Worm (Caenorhabditis elegans) whole organism, L3 larva: ENCODE data around the gene ttll-11.

Source experiments
- R02D3.7 ChIP-seq: fragments of 150-350 bp; optimal IDR thresholded peaks from 2 replicates; lab custom pipeline; 2014; ENCODE audit warnings: missing biosample characterization, missing genetic modification characterization
- ZK546.5 ChIP-seq: sonication (generic microtip); optimal IDR thresholded peaks from 2 replicates; lab custom pipeline; 2017; ENCODE audit warnings: missing biosample characterization, missing genetic modification characterization
- aly-2 ChIP-seq: fragments of 150-350 bp; optimal IDR thresholded peaks from 2 replicates; lab custom pipeline; 2014; ENCODE audit warnings: missing biosample characterization, missing genetic modification characterization
- ama-1 ChIP-seq: fragments of 150-350 bp; optimal IDR thresholded peaks from 2 replicates; lab custom pipeline; 2018
- ceh-16 ChIP-seq: sonication (generic microtip); optimal IDR thresholded peaks from 2 replicates; lab custom pipeline; 2017; ENCODE audit warnings: missing biosample characterization, missing genetic modification characterization
- ceh-28 ChIP-seq: fragments of 150-350 bp; optimal IDR thresholded peaks from 2 replicates; lab custom pipeline; 2014; ENCODE audit warnings: missing biosample characterization, missing genetic modification reagents, missing genetic modification characterization
- ceh-82 ChIP-seq: fragments of 150-350 bp; optimal IDR thresholded peaks from 2 replicates; lab custom pipeline; 2014; ENCODE audit warnings: missing biosample characterization, missing genetic modification characterization
- ceh-9 ChIP-seq: sonication (generic microtip); optimal IDR thresholded peaks from 2 replicates; lab custom pipeline; 2018; ENCODE audit warnings: missing biosample characterization, missing genetic modification characterization
- daf-12 ChIP-seq: fragments of 150-350 bp; optimal IDR thresholded peaks from 2 replicates; lab custom pipeline; 2014; ENCODE audit warnings: missing biosample characterization, missing genetic modification reagents, missing genetic modification characterization
- egl-27 ChIP-seq: sonication (generic microtip); optimal IDR thresholded peaks from 4 replicates; lab custom pipeline; 2017; ENCODE audit warnings: missing biosample characterization, missing genetic modification reagents, missing genetic modification characterization
- egl-5 ChIP-seq: fragments of 150-350 bp; optimal IDR thresholded peaks from 2 replicates; lab custom pipeline; 2017; ENCODE audit warnings: missing biosample characterization, missing genetic modification reagents, missing genetic modification characterization, inconsistent platforms
- elt-1 ChIP-seq: fragments of 150-350 bp; optimal IDR thresholded peaks from 2 replicates; lab custom pipeline; 2014; ENCODE audit warnings: missing biosample characterization, missing genetic modification characterization
- elt-2 ChIP-seq: sonication (generic microtip); optimal IDR thresholded peaks from 2 replicates; lab custom pipeline; 2016; ENCODE audit warnings: missing genetic modification reagents, mild to moderate bottlenecking, missing genetic modification characterization, missing compliant biosample characterization
- elt-3 ChIP-seq, 3 experiments: fragments of 150-350 bp in 1 of 3; sonication (generic microtip) in 2 of 3; optimal IDR thresholded peaks; 2 replicates in 2 of 3; 4 replicates in 1 of 3; lab custom pipeline; 2014 to 2017; ENCODE audit warnings: missing biosample characterization in 3 of 3, missing genetic modification characterization in 3 of 3
- eor-1 ChIP-seq, 2 experiments: fragments of 150-350 bp; optimal IDR thresholded peaks; 2 replicates each; lab custom pipeline; 2014 to 2018; ENCODE audit warnings: missing biosample characterization in 2 of 2, missing genetic modification characterization in 2 of 2
- fkh-10 ChIP-seq: sonication (generic microtip); optimal IDR thresholded peaks from 2 replicates; lab custom pipeline; 2017; ENCODE audit warnings: missing biosample characterization, missing genetic modification reagents, missing genetic modification characterization
- fkh-2 ChIP-seq: fragments of 150-350 bp; optimal IDR thresholded peaks from 2 replicates; lab custom pipeline; 2014; ENCODE audit warnings: missing biosample characterization, missing genetic modification reagents, missing genetic modification characterization
- fos-1 ChIP-seq: fragments of 150-350 bp; optimal IDR thresholded peaks from 2 replicates; lab custom pipeline; 2014; ENCODE audit warnings: missing biosample characterization, missing genetic modification characterization
- hmg-11 ChIP-seq: sonication (generic microtip); optimal IDR thresholded peaks from 2 replicates; lab custom pipeline; 2016; ENCODE audit warnings: missing genetic modification characterization, missing compliant biosample characterization
- jun-1 ChIP-seq: fragments of 150-350 bp; optimal IDR thresholded peaks from 2 replicates; lab custom pipeline; 2014; ENCODE audit warnings: missing biosample characterization, missing genetic modification reagents, missing genetic modification characterization
- lin-15B ChIP-seq: fragments of 150-350 bp; optimal IDR thresholded peaks from 2 replicates; lab custom pipeline; 2014; ENCODE audit warnings: missing biosample characterization, missing genetic modification characterization
- lin-39 ChIP-seq: fragments of 150-350 bp; optimal IDR thresholded peaks from 2 replicates; lab custom pipeline; 2018; ENCODE audit warnings: missing biosample characterization, missing genetic modification reagents, missing genetic modification characterization
- lsy-12 ChIP-seq: sonication (generic microtip); optimal IDR thresholded peaks from 2 replicates; lab custom pipeline; 2016; ENCODE audit warnings: mild to moderate bottlenecking, missing genetic modification characterization, missing compliant biosample characterization
- mdl-1 ChIP-seq: fragments of 150-350 bp; optimal IDR thresholded peaks from 2 replicates; lab custom pipeline; 2014; ENCODE audit warnings: missing biosample characterization, missing genetic modification characterization
- mml-1 ChIP-seq: fragments of 150-350 bp; sonication (generic microtip); optimal IDR thresholded peaks from 3 replicates; lab custom pipeline; 2014; ENCODE audit warnings: missing biosample characterization, missing genetic modification characterization
- nfya-1 ChIP-seq: sonication (generic microtip); optimal IDR thresholded peaks from 2 replicates; lab custom pipeline; 2017; ENCODE audit warnings: missing genetic modification characterization, mild to moderate bottlenecking, missing compliant biosample characterization, antibody characterized with exemption, moderate library complexity; ENCODE audit not compliant: insufficient read depth
- nhr-11 ChIP-seq: fragments of 150-350 bp; optimal IDR thresholded peaks from 2 replicates; lab custom pipeline; 2014; ENCODE audit warnings: missing biosample characterization, missing genetic modification characterization
- nhr-12 ChIP-seq: fragments of 150-350 bp; optimal IDR thresholded peaks from 2 replicates; lab custom pipeline; 2014; ENCODE audit warnings: missing biosample characterization, missing genetic modification characterization
- nhr-23 ChIP-seq: fragments of 150-350 bp; optimal IDR thresholded peaks from 2 replicates; lab custom pipeline; 2014; ENCODE audit warnings: missing biosample characterization, missing genetic modification reagents, missing genetic modification characterization
- nhr-237 ChIP-seq: fragments of 150-350 bp; optimal IDR thresholded peaks from 2 replicates; lab custom pipeline; 2014; ENCODE audit warnings: missing biosample characterization, missing genetic modification characterization
- nhr-25 ChIP-seq: sonication (generic microtip); optimal IDR thresholded peaks from 2 replicates; lab custom pipeline; 2017; ENCODE audit warnings: missing biosample characterization, missing genetic modification characterization
- nhr-28 ChIP-seq: fragments of 150-350 bp; optimal IDR thresholded peaks from 2 replicates; lab custom pipeline; 2014; ENCODE audit warnings: missing biosample characterization, missing genetic modification characterization
- nhr-43 ChIP-seq: sonication (generic microtip); optimal IDR thresholded peaks from 2 replicates; lab custom pipeline; 2016; ENCODE audit warnings: mild to moderate bottlenecking, missing genetic modification characterization, missing compliant biosample characterization; ENCODE audit not compliant: poor library complexity, severe bottlenecking
- nhr-67 ChIP-seq: fragments of 150-350 bp; optimal IDR thresholded peaks from 2 replicates; lab custom pipeline; 2014; ENCODE audit warnings: missing biosample characterization, missing genetic modification characterization
- nhr-76 ChIP-seq: fragments of 150-350 bp; sonication (generic microtip); optimal IDR thresholded peaks from 5 replicates; lab custom pipeline; 2014; ENCODE audit warnings: missing biosample characterization, missing genetic modification characterization
- nhr-77 ChIP-seq: fragments of 150-350 bp; optimal IDR thresholded peaks from 2 replicates; lab custom pipeline; 2014; ENCODE audit warnings: missing biosample characterization, missing genetic modification characterization
- pha-4 ChIP-seq: fragments of 150-350 bp; optimal IDR thresholded peaks from 2 replicates; lab custom pipeline; 2014; ENCODE audit warnings: missing biosample characterization, missing genetic modification reagents, missing genetic modification characterization
- pqm-1 ChIP-seq: fragments of 150-350 bp; optimal IDR thresholded peaks from 2 replicates; lab custom pipeline; 2017; ENCODE audit warnings: missing biosample characterization, missing genetic modification characterization, inconsistent platforms
- sea-2 ChIP-seq: fragments of 150-350 bp; sonication (generic microtip); optimal IDR thresholded peaks from 4 replicates; lab custom pipeline; 2014; ENCODE audit warnings: missing biosample characterization, missing genetic modification reagents, missing genetic modification characterization
- skn-1 ChIP-seq: fragments of 150-350 bp; optimal IDR thresholded peaks from 2 replicates; lab custom pipeline; 2014; ENCODE audit warnings: missing biosample characterization, missing genetic modification characterization
- snpc-4 ChIP-seq: fragments of 150-350 bp; optimal IDR thresholded peaks from 2 replicates; lab custom pipeline; 2014; ENCODE audit warnings: missing biosample characterization, missing genetic modification characterization
- tbx-2 ChIP-seq: sonication (generic microtip); optimal IDR thresholded peaks from 2 replicates; lab custom pipeline; 2016; ENCODE audit warnings: mild to moderate bottlenecking, missing genetic modification characterization, missing compliant biosample characterization
- unc-39 ChIP-seq: sonication (generic microtip); optimal IDR thresholded peaks from 4 replicates; lab custom pipeline; 2017; ENCODE audit warnings: missing biosample characterization, missing genetic modification characterization
- unc-62 ChIP-seq: fragments of 150-350 bp; sonication (generic microtip); optimal IDR thresholded peaks from 4 replicates; lab custom pipeline; 2014; ENCODE audit warnings: missing biosample characterization, missing genetic modification reagents, missing genetic modification characterization
- zag-1 ChIP-seq: fragments of 150-350 bp; optimal IDR thresholded peaks from 2 replicates; lab custom pipeline; 2014; ENCODE audit warnings: missing biosample characterization, missing genetic modification characterization
- ztf-11 ChIP-seq: fragments of 150-350 bp; optimal IDR thresholded peaks from 2 replicates; lab custom pipeline; 2014; ENCODE audit warnings: missing biosample characterization, missing genetic modification characterization
- ztf-4 ChIP-seq: fragments of 150-350 bp; optimal IDR thresholded peaks from 2 replicates; lab custom pipeline; 2014; ENCODE audit warnings: missing biosample characterization, missing genetic modification characterization

The ttll-11 gene

DNA sequence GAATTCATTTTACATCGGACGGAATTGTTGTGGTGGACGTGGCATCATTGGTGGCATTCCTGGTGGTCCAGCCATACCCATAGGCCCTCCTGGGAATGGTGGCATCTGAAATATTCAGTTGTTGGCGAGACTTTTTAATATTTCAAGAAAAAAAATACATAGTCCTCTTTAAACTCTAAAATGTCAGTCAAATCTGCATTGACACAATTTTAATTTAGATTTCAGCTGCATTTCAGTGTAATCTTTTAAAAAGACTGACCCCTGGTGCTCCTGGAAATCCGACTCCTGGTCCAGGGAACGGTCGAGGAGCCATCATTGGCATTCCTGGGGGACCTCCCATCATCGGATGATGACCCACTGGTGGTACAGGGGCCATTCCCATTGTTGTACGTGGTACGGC lies 10.6 kb upstream of the ttll-11 start:
- TF ChIP-seq snpc-4 (tag; lab: Kevin White, UChicago) (no peak), elt-2 (tag; lab: Kevin White, UChicago) (no peak), elt-3 (tag; optimal IDR thresholded peaks at IDR 0.05; lab: Kevin White, UChicago) (no peak), sea-2 (GFP tag; lab: Kevin White, UChicago) (no peak), daf-12 (no peak), eor-1 (tag; optimal IDR thresholded peaks at IDR 0.05; lab: Kevin White, UChicago) (no peak), ceh-82 (tag; lab: Kevin White, UChicago) (no peak), tbx-2 (tag; lab: Kevin White, UChicago) (no peak), jun-1 (tag; lab: Kevin White, UChicago) (no peak)

DNA sequence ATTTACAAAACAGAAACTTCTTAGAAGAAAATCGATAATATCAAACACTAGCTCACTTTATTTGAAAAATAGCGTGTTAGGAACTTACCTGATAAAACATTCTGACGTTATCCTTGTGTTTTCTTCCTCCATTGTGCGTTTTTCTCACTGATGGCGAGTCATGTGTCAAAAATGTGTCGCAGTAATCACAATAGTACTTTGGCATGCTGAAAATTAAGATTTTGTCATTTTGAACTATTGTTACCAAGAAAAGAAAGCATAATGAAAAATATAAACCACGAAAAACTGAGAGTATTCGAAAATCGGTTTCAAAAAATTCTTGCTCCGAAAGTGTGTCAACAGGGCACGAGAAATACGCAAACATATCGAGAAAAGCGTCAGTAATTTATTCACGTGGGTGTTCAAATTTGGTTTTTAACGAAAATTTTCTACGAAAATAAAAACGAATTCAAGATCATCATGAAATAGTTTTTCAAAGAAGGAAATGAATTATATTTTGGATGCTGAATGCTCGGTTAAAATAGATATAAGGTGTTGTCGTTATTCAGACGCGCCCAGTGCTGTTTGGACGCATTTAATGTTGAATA lies 9.8 kb upstream of the ttll-11 start, which contains the start of gene snrp-3:
Gene snrp-3, minus strand, starts transcription at position 206 of the 587 bp plus-strand sequence.
- TF ChIP-seq nhr-43 (tag; lab: Kevin White, UChicago) = peak; percentile 79
- TF ChIP-seq nhr-25 (tag; lab: Kevin White, UChicago) = peak; percentile 81
- TF ChIP-seq nhr-28 (tag; lab: Kevin White, UChicago) = no peak
- TF ChIP-seq ceh-82 (tag; lab: Kevin White, UChicago) = peak; percentile 23
- no peak for TF ChIP-seq ceh-16
- no peak for TF ChIP-seq mml-1
- peak; percentile 76 for TF ChIP-seq R02D3.7 (tag; lab: Kevin White, UChicago)
- TF ChIP-seq eor-1 (tag; optimal IDR thresholded peaks at IDR 0.05; lab: Kevin White, UChicago) = no peak
- no peak for TF ChIP-seq nhr-67
- TF ChIP-seq elt-3 (tag; optimal IDR thresholded peaks at IDR 0.05; lab: Kevin White, UChicago) = no peak
- peak; percentile 78 for TF ChIP-seq ceh-28
- peak; percentile 39 for TF ChIP-seq nhr-77 (tag; lab: Kevin White, UChicago)
- TF ChIP-seq hmg-11 = peak; percentile 84
- TF ChIP-seq ZK546.5 = no peak
- TF ChIP-seq egl-27 (tag; lab: Kevin White, UChicago) = no peak
- no peak for TF ChIP-seq unc-39
- no peak for TF ChIP-seq nhr-12 (tag; lab: Kevin White, UChicago)
- TF ChIP-seq ztf-4 = no peak
- no peak for TF ChIP-seq ceh-9
- TF ChIP-seq fos-1 = no peak
- TF ChIP-seq lin-39 (tag; lab: Kevin White, UChicago) = peak; percentile 19
- no peak for TF ChIP-seq unc-62 (GFP tag; lab: Kevin White, UChicago)
- TF ChIP-seq daf-12 = no peak
- peak; percentile 95 for TF ChIP-seq nhr-23 (tag; lab: Kevin White, UChicago)
- TF ChIP-seq mdl-1 (tag; lab: Kevin White, UChicago) = peak; percentile 8
- peak; percentile 83 for TF ChIP-seq skn-1 (tag; lab: Kevin White, UChicago)
- TF ChIP-seq jun-1 (tag; lab: Kevin White, UChicago) = peak; percentile 76
- TF ChIP-seq egl-5 (tag; lab: Kevin White, UChicago) = no peak
- no peak for TF ChIP-seq sea-2 (GFP tag; lab: Kevin White, UChicago)
- TF ChIP-seq ama-1 (lab: Kevin White, UChicago) = peak; percentile 71
- TF ChIP-seq snpc-4 (tag; lab: Kevin White, UChicago) = peak; percentile 77
- TF ChIP-seq pha-4 (tag; lab: Kevin White, UChicago) = peak; percentile 92
- TF ChIP-seq lsy-12 (tag; lab: Kevin White, UChicago) = peak; percentile 64
- TF ChIP-seq nfya-1 (tag; lab: Kevin White, UChicago) = peak; percentile 84
- TF ChIP-seq ztf-11 = no peak
- TF ChIP-seq nhr-76 (tag; lab: Kevin White, UChicago) = no peak
- peak; percentile 42 for TF ChIP-seq elt-2 (tag; lab: Kevin White, UChicago)
- no peak for TF ChIP-seq aly-2 (tag; lab: Kevin White, UChicago)
- TF ChIP-seq nhr-237 (tag; lab: Kevin White, UChicago) = no peak
- peak; percentile 62 for TF ChIP-seq pqm-1
- peak; percentile 49 for TF ChIP-seq tbx-2 (tag; lab: Kevin White, UChicago)
- TF ChIP-seq elt-1 = no peak
- no peak for TF ChIP-seq fkh-2 (tag; lab: Kevin White, UChicago)
- TF ChIP-seq zag-1 (tag; lab: Kevin White, UChicago) = no peak
- TF ChIP-seq nhr-11 (tag; lab: Kevin White, UChicago) = peak; percentile 38
- TF ChIP-seq fkh-10 (GFP tag; lab: Kevin White, UChicago) = no peak
- TF ChIP-seq lin-15B (tag; lab: Kevin White, UChicago) = peak; percentile 89
